Worm (Caenorhabditis elegans): ENCODE measurements around the gene K02E7.4.
"Not testable (repeated sequence)": the region's sequence is repeated elsewhere in the genome, so short reads cannot be mapped to it uniquely, and the experiment has no call there.

The K02E7.4 gene

DNA sequence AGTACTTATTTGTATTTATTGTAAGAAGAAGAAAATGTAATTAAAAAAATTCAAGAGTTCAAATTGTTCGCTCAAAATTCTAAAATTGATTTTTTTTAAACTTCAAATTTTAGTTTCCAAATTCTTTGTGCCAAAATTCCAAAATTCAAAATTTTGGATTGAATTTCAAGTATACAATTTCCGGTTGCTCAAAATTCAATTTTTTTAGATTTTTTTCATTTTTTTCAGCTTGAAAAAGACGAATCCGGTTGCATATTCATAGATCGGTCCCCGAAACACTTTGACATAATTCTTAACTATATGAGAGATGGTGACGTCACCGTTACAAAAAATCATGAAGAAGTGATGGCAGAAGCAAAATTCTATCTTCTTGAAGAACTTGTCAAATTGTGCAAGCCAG is at the start of gene K02E7.4:
TSS of gene K02E7.4 (plus strand) at position 301 of the 400 bp plus-strand sequence.
- TF ChIP-seq sma-3 (GFP tag; optimal IDR thresholded peaks at IDR 0.05): no peak
- TF ChIP-seq nhr-12 (tag; optimal IDR thresholded peaks at IDR 0.05): no peak
- TF ChIP-seq lin-11 (tag; optimal IDR thresholded peaks at IDR 0.05): no peak
- no peak for TF ChIP-seq ceh-16 (tag; optimal IDR thresholded peaks at IDR 0.05)
- no peak for TF ChIP-seq ama-1 (optimal IDR thresholded peaks at IDR 0.05)
- no peak for TF ChIP-seq fos-1 (tag; optimal IDR thresholded peaks at IDR 0.05)
- TF ChIP-seq nhr-77 (tag; optimal IDR thresholded peaks at IDR 0.05): no peak
- no peak for TF ChIP-seq crh-2 (tag; optimal IDR thresholded peaks at IDR 0.05)
- no peak for TF ChIP-seq lin-13 (GFP tag; optimal IDR thresholded peaks at IDR 0.05)
- TF ChIP-seq R02D3.7 (tag; optimal IDR thresholded peaks at IDR 0.05): no peak
- no peak for TF ChIP-seq ZK546.5 (tag; optimal IDR thresholded peaks at IDR 0.05)
- no peak for TF ChIP-seq sem-4 (tag; optimal IDR thresholded peaks at IDR 0.05)
- no peak for TF ChIP-seq ztf-4 (tag; optimal IDR thresholded peaks at IDR 0.05)

DNA sequence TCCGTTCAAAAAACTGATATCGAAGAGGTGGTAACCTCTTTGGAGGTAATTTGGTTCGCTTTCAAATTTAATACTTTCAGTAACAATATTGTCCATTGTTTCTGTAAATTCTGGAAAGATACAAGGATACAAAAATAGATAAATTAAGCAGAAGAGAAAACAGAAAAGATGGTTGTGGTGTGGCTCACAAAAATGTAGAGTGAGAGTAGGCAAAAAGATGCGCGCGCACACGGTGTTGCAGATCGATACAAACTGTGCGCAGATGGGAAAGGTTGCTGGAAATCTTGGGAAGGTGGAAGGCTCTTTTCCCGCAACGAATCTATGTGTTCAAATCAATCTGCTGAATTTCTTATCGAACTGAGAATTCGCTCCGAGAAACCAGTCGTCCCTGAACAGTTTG is 47.5 kb upstream of the K02E7.4 start, which contains the start of gene btb-11:
TSS of gene btb-11 (minus strand) at position 101 of the 400 bp plus-strand sequence.
- not testable (repeated sequence) for TF ChIP-seq blmp-1 (tag; optimal IDR thresholded peaks at IDR 0.05; ENCODE audit: insufficient read depth); Y55F3AM.14 (GFP tag; optimal IDR thresholded peaks at IDR 0.05); nhr-21 (tag; optimal IDR thresholded peaks at IDR 0.05)

DNA sequence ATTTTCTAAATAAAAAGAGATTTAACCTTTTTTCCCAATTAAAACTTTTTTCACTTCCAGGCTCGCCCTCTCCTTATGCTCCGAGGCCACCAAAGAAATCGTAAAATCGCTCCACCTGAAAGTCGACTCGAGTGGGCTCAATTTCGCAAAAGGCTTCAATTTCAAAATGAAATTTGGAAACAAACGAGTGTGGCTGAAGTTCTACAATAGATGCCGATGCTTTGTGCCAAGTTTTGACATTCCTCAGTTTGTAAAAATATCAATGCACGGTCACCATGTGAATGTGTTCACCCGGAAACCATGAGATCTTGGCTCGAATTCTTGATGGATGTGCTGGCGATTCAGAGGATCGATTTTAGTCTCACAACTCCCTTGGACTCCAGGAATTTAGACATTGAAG is 45.5 kb upstream of the K02E7.4 start, which contains the start of gene M01D1.12:
TSS of gene M01D1.12 (plus strand) at position 301 of the 400 bp plus-strand sequence.
- TF ChIP-seq lin-11 (tag; optimal IDR thresholded peaks at IDR 0.05) (no peak), mdl-1 (tag; optimal IDR thresholded peaks at IDR 0.05) (no peak)

DNA sequence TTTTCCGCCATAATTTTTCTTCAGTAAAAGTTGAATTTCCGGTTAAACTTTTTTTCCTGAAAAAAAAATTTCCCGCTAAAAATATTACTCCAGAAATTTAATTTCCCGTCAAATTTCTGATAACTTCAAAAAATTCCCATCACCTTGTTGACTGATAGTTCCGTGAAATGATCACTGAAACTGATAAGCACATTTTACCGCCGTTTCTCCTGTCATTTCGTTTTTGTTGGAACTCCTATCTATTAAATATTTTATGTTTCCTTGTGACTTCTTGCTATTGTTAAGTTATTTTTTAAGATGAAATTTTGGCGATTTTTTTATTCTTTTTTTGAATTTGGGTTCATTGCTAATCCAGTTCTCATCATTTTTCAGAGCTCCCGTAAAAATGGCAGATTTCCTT is 43.6 kb upstream of the K02E7.4 start, which contains the start of gene math-34:
TSS of gene math-34 (plus strand) at position 371 of the 400 bp plus-strand sequence.
- no peak for TF ChIP-seq crh-2 (tag; optimal IDR thresholded peaks at IDR 0.05)
- no peak for TF ChIP-seq elt-1 (tag; optimal IDR thresholded peaks at IDR 0.05)
- no peak for TF ChIP-seq sma-3 (GFP tag; optimal IDR thresholded peaks at IDR 0.05)
- no peak for TF ChIP-seq snpc-4 (tag; optimal IDR thresholded peaks at IDR 0.05)
- TF ChIP-seq fos-1 (tag; optimal IDR thresholded peaks at IDR 0.05): peak; percentile 23
- TF ChIP-seq lin-39 (tag; optimal IDR thresholded peaks at IDR 0.05): no peak
- TF ChIP-seq peb-1 (tag; optimal IDR thresholded peaks at IDR 0.05): no peak

DNA sequence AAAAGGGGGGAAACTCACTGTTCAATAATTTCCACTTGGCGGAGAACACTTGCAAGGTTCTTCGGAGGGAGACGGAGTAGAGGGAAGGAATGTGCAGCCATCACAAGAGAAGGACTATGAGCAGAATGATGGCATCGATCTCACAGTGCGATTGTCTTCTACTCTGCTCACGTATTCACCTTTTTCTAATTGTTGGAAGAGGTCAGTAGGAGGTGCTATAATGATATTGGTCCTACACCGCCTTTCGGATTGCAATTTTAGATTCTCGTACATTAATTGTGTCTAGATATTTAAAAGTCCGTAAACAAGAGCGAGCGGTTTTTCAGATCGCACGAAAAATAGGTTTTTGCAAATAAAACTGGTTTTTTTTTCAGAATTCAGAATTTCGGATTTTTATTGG is 31.7 kb upstream of the K02E7.4 start, which contains the start of gene fbxb-39:
TSS of gene fbxb-39 (minus strand) at position 101 of the 400 bp plus-strand sequence.
- TF ChIP-seq nhr-11 (tag; optimal IDR thresholded peaks at IDR 0.05) (no peak), ztf-11 (tag; optimal IDR thresholded peaks at IDR 0.05) (no peak), C34F6.9 (tag; optimal IDR thresholded peaks at IDR 0.05) (no peak), skn-1 (tag; optimal IDR thresholded peaks at IDR 0.05) (no peak), mbf-1 (tag; optimal IDR thresholded peaks at IDR 0.05) (no peak), blmp-1 (tag; optimal IDR thresholded peaks at IDR 0.05; ENCODE audit: insufficient read depth) (no peak), sem-4 (tag; optimal IDR thresholded peaks at IDR 0.05) (no peak), F13H6.1 (tag; optimal IDR thresholded peaks at IDR 0.05) (no peak), nhr-6 (tag; optimal IDR thresholded peaks at IDR 0.05) (no peak), mab-5 (tag; optimal IDR thresholded peaks at IDR 0.05) (no peak), nhr-21 (tag; optimal IDR thresholded peaks at IDR 0.05) (no peak)

DNA sequence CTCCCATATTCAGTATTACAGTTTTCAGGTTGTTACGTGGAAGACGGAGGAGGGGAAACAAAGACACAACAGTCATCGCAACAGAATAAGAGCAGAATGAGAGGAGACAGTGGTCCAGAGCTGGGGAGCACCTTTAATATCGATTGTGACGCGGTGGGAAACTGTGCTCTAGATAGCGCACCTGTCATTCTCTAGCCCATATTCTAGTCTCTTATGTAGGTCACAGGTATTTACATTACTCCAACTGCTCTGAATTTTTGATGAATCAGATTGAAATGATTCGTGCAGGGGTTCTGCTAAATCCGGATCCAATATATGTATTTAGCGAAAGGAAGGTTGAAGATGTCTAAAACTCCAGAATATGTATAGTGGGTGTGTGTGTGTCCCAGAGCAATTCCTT is 30.0 kb upstream of the K02E7.4 start, which contains the start of gene fbxb-41:
TSS of gene fbxb-41 (minus strand) at position 101 of the 400 bp plus-strand sequence.
- TF ChIP-seq alr-1 (tag; optimal IDR thresholded peaks at IDR 0.05) (no peak), zag-1 (tag; optimal IDR thresholded peaks at IDR 0.05) (no peak), snpc-4 (tag; optimal IDR thresholded peaks at IDR 0.05) (no peak), peb-1 (tag; optimal IDR thresholded peaks at IDR 0.05) (no peak), nhr-11 (tag; optimal IDR thresholded peaks at IDR 0.05) (no peak), sem-4 (tag; optimal IDR thresholded peaks at IDR 0.05) (no peak), nhr-25 (tag; optimal IDR thresholded peaks at IDR 0.05) (no peak), nhr-21 (tag; optimal IDR thresholded peaks at IDR 0.05) (no peak)

Measured in whole organism, L2 larva.